Fruit fly (Drosophila melanogaster) whole organism, embryonic: ENCODE data around the gene dimm.

Experiments
- B-H1 ChIP-seq: fragments of 200-800 bp; sonication (Bioruptor generic); IDR thresholded peaks from 3 replicates; pipeline ENCODE4 v1.3.6; 2022; ENCODE audit warnings: missing biosample characterization, missing genetic modification characterization
- CG10274 ChIP-seq: fragments of 200-800 bp; sonication (Bioruptor generic); optimal IDR thresholded peaks from 3 replicates; lab custom pipeline; 2017; ENCODE audit warnings: missing biosample characterization, mild to moderate bottlenecking, missing genetic modification characterization
- CG11723 ChIP-seq: fragments of 200-800 bp; sonication (Bioruptor generic); optimal IDR thresholded peaks from 2 replicates; lab custom pipeline; 2017; ENCODE audit warnings: missing biosample characterization, mild to moderate bottlenecking, missing genetic modification characterization
- CG12071 ChIP-seq: fragments of 200-800 bp; sonication (Bioruptor generic); optimal IDR thresholded peaks from 3 replicates; lab custom pipeline; 2018; ENCODE audit warnings: missing biosample characterization, mild to moderate bottlenecking, missing genetic modification characterization
- CG12659 ChIP-seq: fragments of 200-800 bp; sonication (Bioruptor generic); optimal IDR thresholded peaks from 3 replicates; lab custom pipeline; 2017; ENCODE audit warnings: mild to moderate bottlenecking, missing biosample characterization, missing genetic modification reagents, missing genetic modification characterization
- CG12769 ChIP-seq: fragments of 200-800 bp; sonication (Bioruptor generic); optimal IDR thresholded peaks from 2 replicates; lab custom pipeline; 2019; ENCODE audit warnings: missing biosample characterization, mild to moderate bottlenecking, missing genetic modification characterization, moderate library complexity
- CG13624 ChIP-seq: fragments of 200-800 bp; sonication (Bioruptor generic); optimal IDR thresholded peaks from 2 replicates; lab custom pipeline; 2016; ENCODE audit warnings: missing biosample characterization, missing genetic modification characterization
- CG13894 ChIP-seq: fragments of 200-800 bp; sonication (Bioruptor generic); optimal IDR thresholded peaks from 3 replicates; lab custom pipeline; 2018; ENCODE audit warnings: missing biosample characterization, mild to moderate bottlenecking, missing genetic modification characterization, moderate library complexity
- CG14014 ChIP-seq: fragments of 200-800 bp; sonication (Bioruptor generic); IDR thresholded peaks from 2 replicates; pipeline ENCODE4 v1.3.6; 2022; ENCODE audit warnings: missing biosample characterization, missing genetic modification characterization
- CG2678 ChIP-seq: fragments of 200-800 bp; sonication (Bioruptor generic); optimal IDR thresholded peaks from 3 replicates; lab custom pipeline; 2019; ENCODE audit warnings: missing biosample characterization, mild to moderate bottlenecking, missing genetic modification characterization, moderate library complexity
- CG2875 ChIP-seq: fragments of 200-800 bp; sonication (Bioruptor generic); optimal IDR thresholded peaks from 2 replicates; lab custom pipeline; 2017; ENCODE audit warnings: missing biosample characterization, mild to moderate bottlenecking, missing genetic modification characterization, missing genetic modification reagents
- CG30403 ChIP-seq: fragments of 200-800 bp; sonication (Bioruptor generic); optimal IDR thresholded peaks from 3 replicates; lab custom pipeline; 2016; ENCODE audit warnings: missing biosample characterization, missing genetic modification characterization
- CG31441 ChIP-seq: fragments of 200-800 bp; sonication (Bioruptor generic); IDR thresholded peaks from 2 replicates; pipeline ENCODE4 v1.3.6; 2022; ENCODE audit warnings: missing biosample characterization, missing genetic modification characterization
- CG4854 ChIP-seq: fragments of 200-800 bp; sonication (Bioruptor generic); optimal IDR thresholded peaks from 2 replicates; lab custom pipeline; 2016; ENCODE audit warnings: missing biosample characterization, missing genetic modification characterization, inconsistent platforms
- CG7839 ChIP-seq: fragments of 200-800 bp; sonication (Bioruptor generic); optimal IDR thresholded peaks from 3 replicates; lab custom pipeline; 2018; ENCODE audit warnings: missing biosample characterization, mild to moderate bottlenecking, missing genetic modification characterization, moderate library complexity
- CG8924 ChIP-seq: fragments of 200-800 bp; optimal IDR thresholded peaks from 3 replicates; lab custom pipeline; 2019; ENCODE audit warnings: missing biosample characterization, mild to moderate bottlenecking, missing genetic modification characterization, moderate library complexity
- CG8944 ChIP-seq: fragments of 200-800 bp; sonication (Bioruptor generic); optimal IDR thresholded peaks from 3 replicates; lab custom pipeline; 2016; ENCODE audit warnings: missing biosample characterization, missing genetic modification characterization
- CG9727 ChIP-seq: fragments of 200-800 bp; sonication (Bioruptor generic); optimal IDR thresholded peaks from 3 replicates; lab custom pipeline; 2017; ENCODE audit warnings: missing biosample characterization, mild to moderate bottlenecking, missing genetic modification characterization
- Dref ChIP-seq: fragments of 200-800 bp; sonication (Bioruptor generic); IDR thresholded peaks from 2 replicates; pipeline ENCODE4 v1.3.6; 2022; ENCODE audit warnings: missing biosample characterization, missing genetic modification characterization
- GATAe ChIP-seq: fragments of 200-800 bp; sonication (Bioruptor generic); conservative IDR thresholded peaks from 2 replicates; pipeline ENCODE4 v1.3.6; 2022; ENCODE audit warnings: missing biosample characterization, missing genetic modification characterization
- Gug ChIP-seq: fragments of 200-800 bp; sonication (Bioruptor generic); IDR thresholded peaks from 4 replicates; pipeline ENCODE4 v1.3.6; 2022; ENCODE audit warnings: missing biosample characterization, missing genetic modification characterization
- H2.0 ChIP-seq: fragments of 200-800 bp; sonication (Bioruptor generic); IDR thresholded peaks from 2 replicates; pipeline ENCODE4 v1.3.6; 2022; ENCODE audit warnings: missing biosample characterization, missing genetic modification characterization
- Hmr ChIP-seq: fragments of 200-800 bp; sonication (Bioruptor generic); optimal IDR thresholded peaks from 3 replicates; lab custom pipeline; 2017; ENCODE audit warnings: mild to moderate bottlenecking, missing biosample characterization, missing genetic modification reagents, missing genetic modification characterization
- Jarid2 ChIP-seq: fragments of 200-800 bp; sonication (Bioruptor generic); optimal IDR thresholded peaks from 3 replicates; lab custom pipeline; 2017; ENCODE audit warnings: mild to moderate bottlenecking, missing biosample characterization, missing genetic modification reagents, missing genetic modification characterization
- Mad ChIP-seq: fragments of 200-800 bp; sonication (Bioruptor generic); optimal IDR thresholded peaks from 2 replicates; lab custom pipeline; 2016; ENCODE audit warnings: missing biosample characterization, missing genetic modification characterization
- Meics ChIP-seq: fragments of 200-800 bp; sonication (Bioruptor generic); optimal IDR thresholded peaks from 2 replicates; lab custom pipeline; 2017; ENCODE audit warnings: missing biosample characterization, mild to moderate bottlenecking, missing genetic modification characterization
- NC2α ChIP-seq: fragments of 200-800 bp; sonication (Bioruptor generic); optimal IDR thresholded peaks from 2 replicates; lab custom pipeline; 2016; ENCODE audit warnings: missing biosample characterization, missing genetic modification characterization
- PHDP ChIP-seq: fragments of 200-800 bp; sonication (Bioruptor generic); optimal IDR thresholded peaks from 3 replicates; lab custom pipeline; 2018; ENCODE audit warnings: missing biosample characterization, mild to moderate bottlenecking, missing genetic modification characterization, moderate library complexity
- Pdp1 ChIP-seq, 2 experiments: fragments of 200-800 bp; sonication (Bioruptor generic); optimal IDR thresholded peaks; 3 replicates each; lab custom pipeline; 2016; ENCODE audit warnings: missing biosample characterization in 2 of 2, missing genetic modification characterization in 2 of 2, mild to moderate bottlenecking in 1 of 2, moderate library complexity in 1 of 2
- Side ChIP-seq: fragments of 200-800 bp; sonication (Bioruptor generic); optimal IDR thresholded peaks from 2 replicates; lab custom pipeline; 2016; ENCODE audit warnings: missing biosample characterization, missing genetic modification characterization
- ap ChIP-seq: fragments of 200-800 bp; sonication (Bioruptor generic); IDR thresholded peaks from 2 replicates; pipeline ENCODE4 v1.3.6; 2022; ENCODE audit warnings: missing biosample characterization, missing genetic modification characterization
- bowl ChIP-seq: fragments of 200-800 bp; sonication (Bioruptor generic); IDR thresholded peaks from 2 replicates; pipeline ENCODE4 v1.3.6; 2022; ENCODE audit warnings: missing biosample characterization, missing genetic modification characterization
- bsh ChIP-seq, 2 experiments: fragments of 200-800 bp; sonication (Bioruptor generic); optimal IDR thresholded peaks; 2 replicates each; lab custom pipeline; 2017 to 2018; ENCODE audit warnings: mild to moderate bottlenecking in 2 of 2, missing biosample characterization in 2 of 2, missing genetic modification characterization in 2 of 2, moderate library complexity in 1 of 2
- crol ChIP-seq: fragments of 200-800 bp; sonication (Bioruptor generic); IDR thresholded peaks from 2 replicates; pipeline ENCODE4 v1.3.6; 2022; ENCODE audit warnings: missing biosample characterization, missing genetic modification characterization
- cwo ChIP-seq: fragments of 200-800 bp; sonication (Bioruptor generic); optimal IDR thresholded peaks from 3 replicates; lab custom pipeline; 2017; ENCODE audit warnings: missing biosample characterization, missing genetic modification characterization, mild to moderate bottlenecking, moderate library complexity, missing genetic modification reagents
- fd96Cb ChIP-seq: fragments of 200-800 bp; sonication (Bioruptor generic); optimal IDR thresholded peaks from 2 replicates; lab custom pipeline; 2018; ENCODE audit warnings: missing biosample characterization, mild to moderate bottlenecking, missing genetic modification characterization, moderate library complexity
- gro ChIP-seq: fragments of 200-800 bp; sonication (Bioruptor generic); optimal IDR thresholded peaks from 2 replicates; lab custom pipeline; 2016; ENCODE audit warnings: missing biosample characterization, missing genetic modification characterization
- ind ChIP-seq: fragments of 200-800 bp; sonication (Bioruptor generic); optimal IDR thresholded peaks from 3 replicates; lab custom pipeline; 2016; ENCODE audit warnings: missing biosample characterization, missing genetic modification characterization
- jumu ChIP-seq: fragments of 200-800 bp; sonication (Bioruptor generic); optimal IDR thresholded peaks from 3 replicates; lab custom pipeline; 2016; ENCODE audit warnings: missing biosample characterization, missing genetic modification characterization
- kni ChIP-seq: fragments of 200-800 bp; sonication (Bioruptor generic); optimal IDR thresholded peaks from 3 replicates; lab custom pipeline; 2017; ENCODE audit warnings: mild to moderate bottlenecking, missing biosample characterization, missing genetic modification reagents, missing genetic modification characterization
- lab ChIP-seq: fragments of 200-800 bp; sonication (Bioruptor generic); optimal IDR thresholded peaks from 3 replicates; lab custom pipeline; 2017; ENCODE audit warnings: missing biosample characterization, missing genetic modification characterization, mild to moderate bottlenecking, moderate library complexity, missing genetic modification reagents
- lilli ChIP-seq: fragments of 200-800 bp; sonication (Bioruptor generic); optimal IDR thresholded peaks from 3 replicates; lab custom pipeline; 2016; ENCODE audit warnings: missing biosample characterization, missing genetic modification characterization
- org-1 ChIP-seq: fragments of 200-800 bp; sonication (Bioruptor generic); optimal IDR thresholded peaks from 2 replicates; lab custom pipeline; 2017; ENCODE audit warnings: missing biosample characterization, missing genetic modification characterization
- row ChIP-seq: fragments of 200-800 bp; sonication (Bioruptor generic); IDR thresholded peaks from 3 replicates; pipeline ENCODE4 v1.3.6; 2022; ENCODE audit warnings: missing biosample characterization, missing genetic modification characterization
- sug ChIP-seq: fragments of 200-800 bp; optimal IDR thresholded peaks from 2 replicates; lab custom pipeline; 2019; ENCODE audit warnings: missing biosample characterization, mild to moderate bottlenecking, missing genetic modification characterization, moderate library complexity
- tap ChIP-seq: fragments of 200-800 bp; optimal IDR thresholded peaks from 3 replicates; lab custom pipeline; 2019; ENCODE audit warnings: missing biosample characterization, mild to moderate bottlenecking, missing genetic modification characterization, moderate library complexity
- tgo ChIP-seq: fragments of 200-800 bp; sonication (Bioruptor generic); IDR thresholded peaks from 3 replicates; pipeline ENCODE4 v1.3.6; 2022; ENCODE audit warnings: missing biosample characterization, missing genetic modification characterization
- tna ChIP-seq: fragments of 200-800 bp; sonication (Bioruptor generic); IDR thresholded peaks from 2 replicates; pipeline ENCODE4 v1.3.6; 2022; ENCODE audit warnings: missing biosample characterization, missing genetic modification characterization; ENCODE audit not compliant: partially characterized antibody
- trem ChIP-seq: fragments of 200-800 bp; optimal IDR thresholded peaks from 3 replicates; lab custom pipeline; 2019; ENCODE audit warnings: missing biosample characterization, mild to moderate bottlenecking, missing genetic modification characterization, moderate library complexity
- twi ChIP-seq: fragments of 200-800 bp; optimal IDR thresholded peaks from 2 replicates; lab custom pipeline; 2019; ENCODE audit warnings: missing biosample characterization, mild to moderate bottlenecking, missing genetic modification characterization, moderate library complexity

Gene dimm

dm6 chr2L:21370886-21371285 lies 39.3 kb downstream of the dimm start, which contains the start of gene CG8665 (continued):
- TF ChIP-seq CG2678 (peak; percentile 68), CG12769 (tag; lab: Kevin White, UChicago) (peak; percentile 42), tna (GFP tag; lab: Robert Waterston, UW) (no peak), fd96Cb (tag; lab: Kevin White, UChicago) (peak; percentile 26), CG31441 (GFP tag; lab: Robert Waterston, UW) (peak; percentile 19; the same call in 1 of the 2 replicates), lab (GFP tag; lab: Kevin White, UChicago) (peak; percentile 66), cwo (GFP tag; lab: Kevin White, UChicago) (peak; percentile 45), ap (GFP tag; lab: Robert Waterston, UW) (peak; percentile 18; the same call in 1 of the 2 replicates), Dref (no peak), CG7839 (tag; lab: Kevin White, UChicago) (peak; percentile 66), kni (GFP tag; lab: Kevin White, UChicago) (no peak), jumu (GFP tag; lab: Kevin White, UChicago) (no peak), lilli (GFP tag; lab: Kevin White, UChicago) (peak; percentile 65), CG13624 (GFP tag; lab: Kevin White, UChicago) (peak; percentile 70), CG12659 (peak; percentile 1), Hmr (GFP tag; lab: Kevin White, UChicago) (peak; percentile 68), CG14014 (GFP tag; lab: Robert Waterston, UW) (peak; percentile 64; the same call in 1 of the 2 replicates), PHDP (tag; lab: Kevin White, UChicago) (peak; percentile 77), CG8924 (tag; lab: Kevin White, UChicago) (peak; percentile 26), ind (GFP tag; lab: Kevin White, UChicago) (peak; percentile 37), tgo (GFP tag; lab: Robert Waterston, UW) (0 out of 3 replicates have a peak, but pooled peaks have one; percentile 24), sug (tag; lab: Kevin White, UChicago) (peak; percentile 70), crol (GFP tag; lab: Robert Waterston, UW) (no peak), tap (tag; lab: Kevin White, UChicago) (no peak), CG4854 (GFP tag; lab: Kevin White, UChicago) (no peak), row (GFP tag; lab: Robert Waterston, UW) (peak; percentile 92), twi (tag; lab: Kevin White, UChicago) (no peak), Gug (GFP tag; lab: Robert Waterston, UW) (peak; percentile 24; the same call in 1 of the 4 replicates), Side (GFP tag; lab: Kevin White, UChicago) (peak; percentile 23), H2.0 (GFP tag; lab: Robert Waterston, UW) (0 out of 2 replicates have a peak, but pooled peaks have one; percentile 33), CG8944 (GFP tag; lab: Kevin White, UChicago) (peak; percentile 20), gro (GFP tag; lab: Kevin White, UChicago) (peak; percentile 67), CG2875 (GFP tag; lab: Kevin White, UChicago) (peak; percentile 9), CG12071 (no peak), CG9727 (GFP tag; lab: Kevin White, UChicago) (peak; percentile 28), Meics (peak; percentile 51), CG30403 (GFP tag; lab: Kevin White, UChicago) (peak; percentile 16), Mad (GFP tag; lab: Kevin White, UChicago) (no peak), bsh (GFP tag; optimal IDR thresholded peaks at IDR 0.05; lab: Kevin White, UChicago) (peak in 1 of 2 experiments; percentile 46), CG11723 (GFP tag; lab: Kevin White, UChicago) (peak; percentile 1), trem (tag; lab: Kevin White, UChicago) (no peak), CG10274 (GFP tag; lab: Kevin White, UChicago) (peak; percentile 49), org-1 (GFP tag; lab: Kevin White, UChicago) (no peak), Jarid2 (GFP tag; lab: Kevin White, UChicago) (peak; percentile 48), CG13894 (tag; lab: Kevin White, UChicago) (no peak), GATAe (peak; percentile 81), bowl (GFP tag; lab: Robert Waterston, UW) (no peak), B-H1 (GFP tag; lab: Robert Waterston, UW) (0 out of 3 replicates have a peak, but pooled peaks have one; percentile 18), NC2α (GFP tag; lab: Kevin White, UChicago) (peak; percentile 15), Pdp1 (GFP tag; optimal IDR thresholded peaks at IDR 0.05; lab: Kevin White, UChicago) (peak in 1 of 2 experiments; percentile 55)
